Fruit fly (Drosophila melanogaster) whole organism, embryonic: ENCODE data around the gene CG7054.
A peak's percentile ranks its signal among the peaks of the same experiment; 100 is the strongest.

Experiments
- Aef1 ChIP-seq: fragments of 200-800 bp; sonication (Bioruptor generic); IDR thresholded peaks from 3 replicates; pipeline ENCODE4 v1.3.6; 2022; ENCODE audit warnings: missing biosample characterization, missing genetic modification characterization
- Asciz ChIP-seq: fragments of 200-800 bp; sonication (Bioruptor generic); optimal IDR thresholded peaks from 2 replicates; lab custom pipeline; 2017; ENCODE audit warnings: missing biosample characterization, mild to moderate bottlenecking, missing genetic modification characterization, missing genetic modification reagents
- Bgb ChIP-seq: fragments of 200-800 bp; sonication (Bioruptor generic); IDR thresholded peaks from 2 replicates; pipeline ENCODE4 v1.3.6; 2022; ENCODE audit warnings: missing biosample characterization, missing genetic modification characterization; ENCODE audit not compliant: partially characterized antibody
- Blimp-1 ChIP-seq: fragments of 200-800 bp; sonication (Bioruptor generic); optimal IDR thresholded peaks from 3 replicates; lab custom pipeline; 2018; ENCODE audit warnings: missing biosample characterization, missing genetic modification characterization, mild to moderate bottlenecking, moderate library complexity, missing genetic modification reagents
- BtbVII ChIP-seq: fragments of 200-800 bp; sonication (Bioruptor generic); optimal IDR thresholded peaks from 3 replicates; lab custom pipeline; 2017; ENCODE audit warnings: missing biosample characterization, mild to moderate bottlenecking, missing genetic modification characterization
- CG10565 ChIP-seq: fragments of 200-800 bp; sonication (Bioruptor generic); optimal IDR thresholded peaks from 3 replicates; lab custom pipeline; 2016; ENCODE audit warnings: missing biosample characterization, mild to moderate bottlenecking, missing genetic modification characterization
- CG12659 ChIP-seq: fragments of 200-800 bp; sonication (Bioruptor generic); optimal IDR thresholded peaks from 3 replicates; lab custom pipeline; 2017; ENCODE audit warnings: mild to moderate bottlenecking, missing biosample characterization, missing genetic modification reagents, missing genetic modification characterization
- CG13775 ChIP-seq: fragments of 200-800 bp; sonication (Bioruptor generic); optimal IDR thresholded peaks from 3 replicates; lab custom pipeline; 2017; ENCODE audit warnings: missing biosample characterization, mild to moderate bottlenecking, missing genetic modification characterization
- CG14050 ChIP-seq: fragments of 200-800 bp; sonication (Bioruptor generic); IDR thresholded peaks from 3 replicates; pipeline ENCODE4 v1.3.6; 2022; ENCODE audit warnings: missing biosample characterization, missing genetic modification characterization
- CG15269 ChIP-seq: fragments of 200-800 bp; sonication (Bioruptor generic); optimal IDR thresholded peaks from 2 replicates; lab custom pipeline; 2018; ENCODE audit warnings: missing biosample characterization, mild to moderate bottlenecking, missing genetic modification characterization, moderate library complexity
- CG15601 ChIP-seq: fragments of 200-800 bp; sonication (Bioruptor generic); optimal IDR thresholded peaks from 3 replicates; lab custom pipeline; 2019; ENCODE audit warnings: missing biosample characterization, mild to moderate bottlenecking, missing genetic modification characterization, moderate library complexity
- CG17612 ChIP-seq: fragments of 200-800 bp; sonication (Bioruptor generic); IDR thresholded peaks from 2 replicates; pipeline ENCODE4 v1.3.6; 2022; ENCODE audit warnings: missing biosample characterization, missing genetic modification characterization
- CG33557 ChIP-seq: fragments of 200-800 bp; sonication (Bioruptor generic); optimal IDR thresholded peaks from 2 replicates; lab custom pipeline; 2019; ENCODE audit warnings: missing biosample characterization, mild to moderate bottlenecking, missing genetic modification characterization, moderate library complexity
- CG4404 ChIP-seq: fragments of 200-800 bp; sonication (Bioruptor generic); IDR thresholded peaks from 2 replicates; pipeline ENCODE4 v1.3.6; 2022; ENCODE audit warnings: missing biosample characterization, missing genetic modification characterization
- CG5180 ChIP-seq: fragments of 200-800 bp; sonication (Bioruptor generic); optimal IDR thresholded peaks from 3 replicates; lab custom pipeline; 2017; ENCODE audit warnings: missing biosample characterization, missing genetic modification characterization, mild to moderate bottlenecking, moderate library complexity, missing genetic modification reagents
- CG8388 ChIP-seq: fragments of 200-800 bp; sonication (Bioruptor generic); optimal IDR thresholded peaks from 2 replicates; lab custom pipeline; 2019; ENCODE audit warnings: missing biosample characterization, mild to moderate bottlenecking, missing genetic modification characterization, moderate library complexity
- Dll ChIP-seq: fragments of 200-800 bp; sonication (Bioruptor generic); IDR thresholded peaks from 4 replicates; pipeline ENCODE4 v1.3.6; 2022; ENCODE audit warnings: missing biosample characterization, missing genetic modification characterization; ENCODE audit not compliant: partially characterized antibody
- Ets65A ChIP-seq: fragments of 200-800 bp; sonication (Bioruptor generic); peaks from one replicate; lab custom pipeline; 2016; ENCODE audit warnings: missing biosample characterization, missing genetic modification characterization
- HmgD ChIP-seq: fragments of 200-800 bp; sonication (Bioruptor generic); optimal IDR thresholded peaks from 3 replicates; lab custom pipeline; 2016; ENCODE audit warnings: missing biosample characterization, missing genetic modification characterization
- Hr78 ChIP-seq, 2 experiments: fragments of 200-800 bp in 1 of 2; fragments of >200 bp in 1 of 2; sonication (Bioruptor generic) in 1 of 2; optimal IDR thresholded peaks; 2 replicates each; lab custom pipeline; 2017 to 2019; ENCODE audit warnings: missing biosample characterization in 2 of 2, missing genetic modification characterization in 2 of 2, mild to moderate bottlenecking in 1 of 2, moderate library complexity in 1 of 2
- Lhr ChIP-seq: fragments of 200-800 bp; sonication (Bioruptor generic); optimal IDR thresholded peaks from 3 replicates; lab custom pipeline; 2017; ENCODE audit warnings: mild to moderate bottlenecking, missing biosample characterization, missing genetic modification reagents, missing genetic modification characterization
- Med ChIP-seq: fragments of 200-800 bp; sonication (Bioruptor generic); peaks from one replicate; lab custom pipeline; 2016; ENCODE audit warnings: missing biosample characterization, missing genetic modification characterization, mild to moderate bottlenecking, inconsistent platforms, moderate library complexity
- NfI ChIP-seq: fragments of 200-800 bp; sonication (Bioruptor generic); optimal IDR thresholded peaks from 3 replicates; lab custom pipeline; 2018; ENCODE audit warnings: missing biosample characterization, mild to moderate bottlenecking, missing genetic modification characterization, moderate library complexity
- Pdp1 ChIP-seq, 2 experiments: fragments of 200-800 bp; sonication (Bioruptor generic); optimal IDR thresholded peaks; 3 replicates each; lab custom pipeline; 2016; ENCODE audit warnings: missing biosample characterization in 2 of 2, missing genetic modification characterization in 2 of 2, mild to moderate bottlenecking in 1 of 2, moderate library complexity in 1 of 2
- YL-1 ChIP-seq: fragments of 200-800 bp; sonication (Bioruptor generic); optimal IDR thresholded peaks from 3 replicates; lab custom pipeline; 2017; ENCODE audit warnings: missing biosample characterization, mild to moderate bottlenecking, missing genetic modification characterization
- aop ChIP-seq: fragments of 200-800 bp; sonication (Bioruptor generic); IDR thresholded peaks from 2 replicates; pipeline ENCODE4 v1.3.6; 2022; ENCODE audit warnings: missing biosample characterization, missing genetic modification characterization
- ato ChIP-seq: fragments of 200-800 bp; sonication (Bioruptor generic); IDR thresholded peaks from 2 replicates; pipeline ENCODE4 v1.3.6; 2022; ENCODE audit warnings: missing biosample characterization, missing genetic modification characterization; ENCODE audit not compliant: partially characterized antibody
- cg ChIP-seq: fragments of 200-800 bp; sonication (Bioruptor generic); optimal IDR thresholded peaks from 3 replicates; lab custom pipeline; 2019; ENCODE audit warnings: missing biosample characterization, mild to moderate bottlenecking, missing genetic modification characterization, moderate library complexity
- ci ChIP-seq: fragments of 200-800 bp; sonication (Bioruptor generic); IDR thresholded peaks from 3 replicates; pipeline ENCODE4 v1.3.6; 2022; ENCODE audit warnings: missing biosample characterization, missing genetic modification characterization
- dan ChIP-seq: fragments of 200-800 bp; sonication (Bioruptor generic); IDR thresholded peaks from 2 replicates; pipeline ENCODE4 v1.3.6; 2022; ENCODE audit warnings: missing biosample characterization, missing genetic modification characterization
- en ChIP-seq: fragments of 200-800 bp; sonication (Bioruptor generic); optimal IDR thresholded peaks from 2 replicates; lab custom pipeline; 2016; ENCODE audit warnings: missing biosample characterization, missing genetic modification characterization
- fru ChIP-seq: fragments of >200 bp; optimal IDR thresholded peaks from 2 replicates; lab custom pipeline; 2017
- lilli ChIP-seq: fragments of 200-800 bp; sonication (Bioruptor generic); optimal IDR thresholded peaks from 3 replicates; lab custom pipeline; 2016; ENCODE audit warnings: missing biosample characterization, missing genetic modification characterization
- odd ChIP-seq: fragments of 200-800 bp; sonication (Bioruptor generic); optimal IDR thresholded peaks from 2 replicates; lab custom pipeline; 2017; ENCODE audit warnings: missing biosample characterization, mild to moderate bottlenecking, missing genetic modification characterization
- prd ChIP-seq, 3 experiments: fragments of >200 bp in 2 of 3; fragments of 200-800 bp in 1 of 3; sonication (Bioruptor generic) in 1 of 3; optimal IDR thresholded peaks in 2 of 3; IDR thresholded peaks in 1 of 3; 2 replicates in 2 of 3; 3 replicates in 1 of 3; pipeline versions ENCODE4 v1.3.6 to Lab custom; 2017 to 2022; ENCODE audit warnings: missing biosample characterization in 1 of 3, missing genetic modification characterization in 1 of 3
- pzg ChIP-seq: fragments of 200-800 bp; sonication (Bioruptor generic); optimal IDR thresholded peaks from 3 replicates; lab custom pipeline; 2018; ENCODE audit warnings: missing biosample characterization, mild to moderate bottlenecking, missing genetic modification characterization, moderate library complexity
- sens ChIP-seq: fragments of 200-800 bp; sonication (Bioruptor generic); peaks from one replicate; lab custom pipeline; 2016; ENCODE audit warnings: missing biosample characterization, missing genetic modification characterization
- so ChIP-seq: fragments of 200-800 bp; sonication (Bioruptor generic); IDR thresholded peaks from 3 replicates; pipeline ENCODE4 v1.3.6; 2022; ENCODE audit warnings: missing biosample characterization, missing genetic modification characterization
- sr ChIP-seq: fragments of 200-800 bp; sonication (Bioruptor generic); IDR thresholded peaks from 3 replicates; pipeline ENCODE4 v1.3.6; 2022; ENCODE audit warnings: missing biosample characterization, missing genetic modification characterization
- tap ChIP-seq: fragments of 200-800 bp; optimal IDR thresholded peaks from 3 replicates; lab custom pipeline; 2019; ENCODE audit warnings: missing biosample characterization, mild to moderate bottlenecking, missing genetic modification characterization, moderate library complexity
- tll ChIP-seq, 2 experiments: fragments of 200-800 bp in 1 of 2; fragments of >200 bp in 1 of 2; sonication (Bioruptor generic) in 1 of 2; optimal IDR thresholded peaks; 2 replicates each; lab custom pipeline; 2017 to 2019; ENCODE audit warnings: missing biosample characterization in 2 of 2, missing genetic modification characterization in 2 of 2, mild to moderate bottlenecking in 1 of 2, moderate library complexity in 1 of 2
- tup ChIP-seq: fragments of 200-800 bp; sonication (Bioruptor generic); optimal IDR thresholded peaks from 2 replicates; lab custom pipeline; 2016; ENCODE audit warnings: missing biosample characterization, mild to moderate bottlenecking, missing genetic modification characterization, moderate library complexity
- zen ChIP-seq: fragments of 200-800 bp; sonication (Bioruptor generic); optimal IDR thresholded peaks from 3 replicates; lab custom pipeline; 2018; ENCODE audit warnings: missing biosample characterization, mild to moderate bottlenecking, missing genetic modification characterization, moderate library complexity

CG7054 gene

dm6 chr3R:22461673-22462585 is 2.9 kb upstream of the CG7054 start, which contains the start of the genes Rpn7 and AP-2mu (continued):
- TF ChIP-seq CG12659 (GFP tag; lab: Kevin White, UChicago) (peak; percentile 70), Dll (GFP tag; lab: Robert Waterston, UW) (no peak), dan (GFP tag; lab: Robert Waterston, UW) (no peak), cg (GFP tag; lab: Kevin White, UChicago) (no peak)

dm6 chr3R:22465138-22465537 is 353 bp downstream of the CG7054 start:
- no peak for TF ChIP-seq Asciz (GFP tag; lab: Kevin White, UChicago)
- peak in 1 of 2 experiments; percentile 34 for TF ChIP-seq Pdp1 (GFP tag; optimal IDR thresholded peaks at IDR 0.05; lab: Kevin White, UChicago)
- TF ChIP-seq Hr78 (GFP tag; optimal IDR thresholded peaks at IDR 0.05; lab: Kevin White, UChicago) = peak in 1 of 2 experiments; percentile 2
- TF ChIP-seq sr (GFP tag; lab: Robert Waterston, UW) = 0 out of 3 replicates have a peak, but pooled peaks have one; percentile 19

dm6 chr3R:22465984-22466530 is 1.3 kb downstream of the CG7054 start, which contains the start of gene Pebp1:
Gene Pebp1, plus strand, starts transcription at chr3R:22466034.
- TF ChIP-seq NfI = no peak
- TF ChIP-seq CG8388 (GFP tag; lab: Kevin White, UChicago) = no peak
- no peak for TF ChIP-seq CG10565
- TF ChIP-seq odd = no peak
- TF ChIP-seq Lhr (GFP tag; lab: Kevin White, UChicago) = no peak
- no peak for TF ChIP-seq fru
- no peak for TF ChIP-seq sens (GFP tag; lab: Kevin White, UChicago)
- no peak for TF ChIP-seq Bgb (GFP tag; lab: Robert Waterston, UW)
- TF ChIP-seq tup (GFP tag; lab: Kevin White, UChicago) = no peak
- peak; percentile 76 for TF ChIP-seq Ets65A (GFP tag; lab: Kevin White, UChicago)
- no peak for TF ChIP-seq CG15269 (tag; lab: Kevin White, UChicago)
- no peak for TF ChIP-seq zen (tag; lab: Kevin White, UChicago)
- 0 out of 2 replicates have a peak, but pooled peaks have one; percentile 8 for TF ChIP-seq ato (GFP tag; lab: Robert Waterston, UW)
- no peak for TF ChIP-seq CG4404 (GFP tag; lab: Robert Waterston, UW)
- no peak for TF ChIP-seq BtbVII (GFP tag; lab: Kevin White, UChicago)
- TF ChIP-seq CG15601 (tag; lab: Kevin White, UChicago) = no peak
- TF ChIP-seq CG17612 (GFP tag; lab: Robert Waterston, UW) = no peak
- TF ChIP-seq HmgD = no peak
- TF ChIP-seq CG33557 = no peak
- no peak for TF ChIP-seq YL-1 (GFP tag; lab: Kevin White, UChicago)
- no peak for TF ChIP-seq aop
- no peak for TF ChIP-seq so (GFP tag; lab: Robert Waterston, UW)
- TF ChIP-seq CG13775 = no peak
- no peak for TF ChIP-seq tll (GFP tag; optimal IDR thresholded peaks at IDR 0.05; lab: Kevin White, UChicago)
- TF ChIP-seq tap (tag; lab: Kevin White, UChicago) = no peak
- TF ChIP-seq en (GFP tag; lab: Kevin White, UChicago) = no peak
- TF ChIP-seq ci (GFP tag; lab: Robert Waterston, UW) = 0 out of 3 replicates have a peak, but pooled peaks have one; percentile 19
- TF ChIP-seq lilli (GFP tag; lab: Kevin White, UChicago) = peak; percentile 10
- TF ChIP-seq Med = peak; percentile 74
- no peak for TF ChIP-seq Blimp-1 (GFP tag; lab: Kevin White, UChicago)
- no peak for TF ChIP-seq pzg (GFP tag; lab: Kevin White, UChicago)
- no peak for TF ChIP-seq prd (optimal IDR thresholded peaks at IDR 0.05; lab: Kevin White, UChicago)
- no peak for TF ChIP-seq prd (GFP tag; IDR thresholded peaks at IDR 0.05; lab: Robert Waterston, UW)
- TF ChIP-seq CG14050 (GFP tag; lab: Robert Waterston, UW) = no peak
- no peak for TF ChIP-seq Aef1 (GFP tag; lab: Robert Waterston, UW)
- TF ChIP-seq CG5180 (GFP tag; lab: Kevin White, UChicago) = no peak
